Fruit fly (Drosophila melanogaster) whole organism, embryonic: ENCODE measurements around the gene CG9643.

Experiments
- B-H2 ChIP-seq: fragments of 200-800 bp; sonication (Bioruptor generic); optimal IDR thresholded peaks from 2 replicates; lab custom pipeline; 2018; ENCODE audit warnings: missing biosample characterization, mild to moderate bottlenecking, missing genetic modification characterization
- BEAF-32 ChIP-seq: fragments of 200-800 bp; sonication (Bioruptor generic); optimal IDR thresholded peaks from 3 replicates; lab custom pipeline; 2017; ENCODE audit warnings: missing biosample characterization, missing genetic modification characterization, mild to moderate bottlenecking, moderate library complexity, missing genetic modification reagents
- Bgb ChIP-seq: fragments of 200-800 bp; sonication (Bioruptor generic); IDR thresholded peaks from 2 replicates; pipeline ENCODE4 v1.3.6; 2022; ENCODE audit warnings: missing biosample characterization, missing genetic modification characterization; ENCODE audit not compliant: partially characterized antibody
- CG1024 ChIP-seq: fragments of 200-800 bp; sonication (Bioruptor generic); IDR thresholded peaks from 2 replicates; pipeline ENCODE4 v1.3.6; 2022; ENCODE audit warnings: missing biosample characterization, missing genetic modification characterization
- CG10565 ChIP-seq: fragments of 200-800 bp; sonication (Bioruptor generic); optimal IDR thresholded peaks from 3 replicates; lab custom pipeline; 2016; ENCODE audit warnings: missing biosample characterization, mild to moderate bottlenecking, missing genetic modification characterization
- CG11247 ChIP-seq: fragments of 200-800 bp; sonication (Bioruptor generic); IDR thresholded peaks from 2 replicates; pipeline ENCODE4 v1.3.6; 2022; ENCODE audit warnings: missing biosample characterization, missing genetic modification characterization
- CG11723 ChIP-seq: fragments of 200-800 bp; sonication (Bioruptor generic); optimal IDR thresholded peaks from 2 replicates; lab custom pipeline; 2017; ENCODE audit warnings: missing biosample characterization, mild to moderate bottlenecking, missing genetic modification characterization
- CG12659 ChIP-seq: fragments of 200-800 bp; sonication (Bioruptor generic); optimal IDR thresholded peaks from 3 replicates; lab custom pipeline; 2017; ENCODE audit warnings: mild to moderate bottlenecking, missing biosample characterization, missing genetic modification reagents, missing genetic modification characterization
- CG13894 ChIP-seq: fragments of 200-800 bp; sonication (Bioruptor generic); optimal IDR thresholded peaks from 3 replicates; lab custom pipeline; 2018; ENCODE audit warnings: missing biosample characterization, mild to moderate bottlenecking, missing genetic modification characterization, moderate library complexity
- CG1529 ChIP-seq: fragments of 200-800 bp; sonication (Bioruptor generic); optimal IDR thresholded peaks from 3 replicates; lab custom pipeline; 2018; ENCODE audit warnings: missing biosample characterization, missing genetic modification characterization
- CG17829 ChIP-seq: fragments of 200-800 bp; optimal IDR thresholded peaks from 2 replicates; lab custom pipeline; 2019; ENCODE audit warnings: missing biosample characterization, mild to moderate bottlenecking, missing genetic modification characterization, moderate library complexity
- CG3065 ChIP-seq: fragments of 200-800 bp; sonication (Bioruptor generic); optimal IDR thresholded peaks from 2 replicates; lab custom pipeline; 2016; ENCODE audit warnings: missing biosample characterization, missing genetic modification characterization
- CG31388 ChIP-seq: fragments of 200-800 bp; sonication (Bioruptor generic); optimal IDR thresholded peaks from 2 replicates; lab custom pipeline; 2016; ENCODE audit warnings: missing biosample characterization, missing genetic modification characterization
- CG32767 ChIP-seq: fragments of 200-800 bp; sonication (Bioruptor generic); IDR thresholded peaks from 2 replicates; pipeline ENCODE4 v1.3.6; 2022; ENCODE audit warnings: missing biosample characterization, missing genetic modification characterization
- CG4404 ChIP-seq: fragments of 200-800 bp; sonication (Bioruptor generic); IDR thresholded peaks from 2 replicates; pipeline ENCODE4 v1.3.6; 2022; ENCODE audit warnings: missing biosample characterization, missing genetic modification characterization
- CG4617 ChIP-seq: fragments of 200-800 bp; sonication (Bioruptor generic); optimal IDR thresholded peaks from 3 replicates; lab custom pipeline; 2016; ENCODE audit warnings: missing biosample characterization, missing genetic modification characterization, borderline replicate concordance
- CG8290 ChIP-seq, 3 experiments: fragments of 200-800 bp; sonication (Bioruptor generic); optimal IDR thresholded peaks; 2 replicates each; lab custom pipeline; 2016 to 2019; ENCODE audit warnings: missing biosample characterization in 3 of 3, missing genetic modification characterization in 3 of 3, mild to moderate bottlenecking in 2 of 3, moderate library complexity in 1 of 3
- CG8765 ChIP-seq: fragments of 200-800 bp; sonication (Bioruptor generic); IDR thresholded peaks from 2 replicates; pipeline ENCODE4 v1.3.6; 2022; ENCODE audit warnings: missing biosample characterization, missing genetic modification characterization
- D ChIP-seq, 2 experiments: fragments of 200-800 bp in 1 of 2; fragments of >200 bp in 1 of 2; sonication (Bioruptor generic) in 1 of 2; optimal IDR thresholded peaks; 2 replicates in 1 of 2; 3 replicates in 1 of 2; lab custom pipeline; 2017; ENCODE audit warnings: mild to moderate bottlenecking in 1 of 2, missing biosample characterization in 1 of 2, missing genetic modification characterization in 1 of 2, missing genetic modification reagents in 1 of 2
- Eip74EF ChIP-seq, 2 experiments: fragments of 200-800 bp in 1 of 2; fragments of >200 bp in 1 of 2; sonication (Bioruptor generic) in 1 of 2; optimal IDR thresholded peaks; 2 replicates each; lab custom pipeline; 2017 to 2019; ENCODE audit warnings: missing biosample characterization in 2 of 2, missing genetic modification characterization in 2 of 2, mild to moderate bottlenecking in 1 of 2, moderate library complexity in 1 of 2
- Fer3 ChIP-seq: fragments of 200-800 bp; sonication (Bioruptor generic); optimal IDR thresholded peaks from 2 replicates; lab custom pipeline; 2018; ENCODE audit warnings: missing biosample characterization, mild to moderate bottlenecking, missing genetic modification characterization, moderate library complexity
- GATAe ChIP-seq: fragments of 200-800 bp; sonication (Bioruptor generic); conservative IDR thresholded peaks from 2 replicates; pipeline ENCODE4 v1.3.6; 2022; ENCODE audit warnings: missing biosample characterization, missing genetic modification characterization
- Hr3 ChIP-seq: fragments of 200-800 bp; sonication (Bioruptor generic); optimal IDR thresholded peaks from 3 replicates; lab custom pipeline; 2016; ENCODE audit warnings: missing biosample characterization, missing genetic modification characterization
- Hr51 ChIP-seq, 2 experiments: fragments of 200-800 bp; sonication (Bioruptor generic); optimal IDR thresholded peaks; 2 replicates in 1 of 2; 3 replicates in 1 of 2; lab custom pipeline; 2016 to 2018; ENCODE audit warnings: missing biosample characterization in 2 of 2, missing genetic modification characterization in 2 of 2, mild to moderate bottlenecking in 1 of 2, moderate library complexity in 1 of 2
- Hr78 ChIP-seq, 2 experiments: fragments of 200-800 bp in 1 of 2; fragments of >200 bp in 1 of 2; sonication (Bioruptor generic) in 1 of 2; optimal IDR thresholded peaks; 2 replicates each; lab custom pipeline; 2017 to 2019; ENCODE audit warnings: missing biosample characterization in 2 of 2, missing genetic modification characterization in 2 of 2, mild to moderate bottlenecking in 1 of 2, moderate library complexity in 1 of 2
- MBD-R2 ChIP-seq: fragments of 200-800 bp; sonication (Bioruptor generic); IDR thresholded peaks from 2 replicates; pipeline ENCODE4 v1.3.6; 2022; ENCODE audit warnings: missing biosample characterization, missing genetic modification characterization
- Mrtf ChIP-seq: fragments of 200-800 bp; sonication (Bioruptor generic); IDR thresholded peaks from 3 replicates; pipeline ENCODE4 v1.3.6; 2022; ENCODE audit warnings: missing biosample characterization, missing genetic modification characterization
- Nf-YB ChIP-seq: fragments of 200-800 bp; sonication (Bioruptor generic); optimal IDR thresholded peaks from 3 replicates; lab custom pipeline; 2019; ENCODE audit warnings: missing biosample characterization, mild to moderate bottlenecking, missing genetic modification characterization, moderate library complexity
- Opbp ChIP-seq: fragments of 200-800 bp; sonication (Bioruptor generic); IDR thresholded peaks from 3 replicates; pipeline ENCODE4 v1.3.6; 2022; ENCODE audit warnings: missing biosample characterization, missing genetic modification characterization; ENCODE audit not compliant: partially characterized antibody
- Sry-δ ChIP-seq: fragments of 200-800 bp; sonication (Bioruptor generic); optimal IDR thresholded peaks from 2 replicates; lab custom pipeline; 2016; ENCODE audit warnings: missing biosample characterization, missing genetic modification characterization
- YL-1 ChIP-seq: fragments of 200-800 bp; sonication (Bioruptor generic); optimal IDR thresholded peaks from 3 replicates; lab custom pipeline; 2017; ENCODE audit warnings: missing biosample characterization, mild to moderate bottlenecking, missing genetic modification characterization
- corto ChIP-seq: fragments of 200-800 bp; sonication (Bioruptor generic); optimal IDR thresholded peaks from 2 replicates; lab custom pipeline; 2016; ENCODE audit warnings: missing biosample characterization, mild to moderate bottlenecking, missing genetic modification characterization, moderate library complexity
- ham ChIP-seq: fragments of 200-800 bp; sonication (Bioruptor generic); IDR thresholded peaks from 2 replicates; pipeline ENCODE4 v1.3.6; 2022; ENCODE audit warnings: missing biosample characterization, missing genetic modification characterization
- hbn ChIP-seq: fragments of 200-800 bp; sonication (Bioruptor generic); IDR thresholded peaks from 2 replicates; pipeline ENCODE4 v1.3.6; 2022; ENCODE audit warnings: missing biosample characterization, missing genetic modification characterization; ENCODE audit not compliant: partially characterized antibody
- hkb ChIP-seq, 2 experiments: fragments of 200-800 bp in 1 of 2; fragments of >200 bp in 1 of 2; sonication (Bioruptor generic) in 1 of 2; IDR thresholded peaks in 1 of 2; optimal IDR thresholded peaks in 1 of 2; 2 replicates each; pipeline versions ENCODE4 v1.3.6 to Lab custom; 2017 to 2022; ENCODE audit warnings: missing biosample characterization in 1 of 2, missing genetic modification characterization in 1 of 2
- lilli ChIP-seq: fragments of 200-800 bp; sonication (Bioruptor generic); optimal IDR thresholded peaks from 3 replicates; lab custom pipeline; 2016; ENCODE audit warnings: missing biosample characterization, missing genetic modification characterization
- pan ChIP-seq, 4 experiments: fragments of >200 bp in 3 of 4; fragments of 200-800 bp in 1 of 4; sonication (Bioruptor generic) in 1 of 4; optimal IDR thresholded peaks in 3 of 4; IDR thresholded peaks in 1 of 4; 2 replicates each; pipeline versions ENCODE4 v1.3.6 to Lab custom; 2017 to 2022; ENCODE audit warnings: missing biosample characterization in 2 of 4, missing genetic modification characterization in 2 of 4, mixed read lengths in 1 of 4
- psq ChIP-seq: fragments of 200-800 bp; sonication (Bioruptor generic); optimal IDR thresholded peaks from 2 replicates; lab custom pipeline; 2017; ENCODE audit warnings: missing biosample characterization, missing genetic modification characterization
- schlank ChIP-seq: fragments of 200-800 bp; sonication (Bioruptor generic); optimal IDR thresholded peaks from 2 replicates; lab custom pipeline; 2018; ENCODE audit warnings: missing biosample characterization, mild to moderate bottlenecking, missing genetic modification characterization
- sens ChIP-seq: fragments of 200-800 bp; sonication (Bioruptor generic); peaks from one replicate; lab custom pipeline; 2016; ENCODE audit warnings: missing biosample characterization, missing genetic modification characterization
- slou ChIP-seq: fragments of 200-800 bp; sonication (Bioruptor generic); optimal IDR thresholded peaks from 3 replicates; lab custom pipeline; 2016; ENCODE audit warnings: missing biosample characterization, missing genetic modification characterization
- slp2 ChIP-seq: fragments of 200-800 bp; sonication (Bioruptor generic); optimal IDR thresholded peaks from 2 replicates; lab custom pipeline; 2016; ENCODE audit warnings: missing biosample characterization, missing genetic modification characterization
- tgo ChIP-seq: fragments of 200-800 bp; sonication (Bioruptor generic); IDR thresholded peaks from 3 replicates; pipeline ENCODE4 v1.3.6; 2022; ENCODE audit warnings: missing biosample characterization, missing genetic modification characterization
- twi ChIP-seq: fragments of 200-800 bp; optimal IDR thresholded peaks from 2 replicates; lab custom pipeline; 2019; ENCODE audit warnings: missing biosample characterization, mild to moderate bottlenecking, missing genetic modification characterization, moderate library complexity
- vnd ChIP-seq: fragments of 200-800 bp; sonication (Bioruptor generic); IDR thresholded peaks from 3 replicates; pipeline ENCODE4 v1.3.6; 2022; ENCODE audit warnings: missing biosample characterization, missing genetic modification characterization; ENCODE audit not compliant: partially characterized antibody
- wek ChIP-seq: fragments of 200-800 bp; sonication (Bioruptor generic); optimal IDR thresholded peaks from 3 replicates; lab custom pipeline; 2018; ENCODE audit warnings: missing biosample characterization, mild to moderate bottlenecking, missing genetic modification characterization, moderate library complexity
- zen ChIP-seq: fragments of 200-800 bp; sonication (Bioruptor generic); optimal IDR thresholded peaks from 3 replicates; lab custom pipeline; 2018; ENCODE audit warnings: missing biosample characterization, mild to moderate bottlenecking, missing genetic modification characterization, moderate library complexity

Gene CG9643

dm6 chr2L:2992664-2993174, 13.6 kb upstream of the CG9643 start, which contains the start of the genes okr and CG3558 (continued):
- TF ChIP-seq CG8290 (GFP tag; optimal IDR thresholded peaks at IDR 0.05; lab: Kevin White, UChicago) (no peak), CG8290 (tag; optimal IDR thresholded peaks at IDR 0.05; lab: Kevin White, UChicago) (no peak), CG1024 (GFP tag; lab: Robert Waterston, UW) (no peak), CG12659 (GFP tag; lab: Kevin White, UChicago) (peak; percentile 18), pan (optimal IDR thresholded peaks at IDR 0.05; lab: Kevin White, UChicago) (no peak), pan (GFP tag; optimal IDR thresholded peaks at IDR 0.05 in 1 of 2, IDR thresholded peaks at IDR 0.05 in 1 of 2) (no peak), Fer3 (tag; lab: Kevin White, UChicago) (no peak), CG4617 (GFP tag; lab: Kevin White, UChicago) (no peak), CG17829 (tag; lab: Kevin White, UChicago) (peak; percentile 8), B-H2 (no peak), CG13894 (tag; lab: Kevin White, UChicago) (no peak), tgo (GFP tag; lab: Robert Waterston, UW) (no peak), ham (no peak), CG1529 (GFP tag; lab: Kevin White, UChicago) (no peak), vnd (GFP tag; lab: Robert Waterston, UW) (peak; percentile 76), schlank (tag; lab: Kevin White, UChicago) (no peak), zen (tag; lab: Kevin White, UChicago) (no peak), CG31388 (GFP tag; lab: Kevin White, UChicago) (no peak), YL-1 (GFP tag; lab: Kevin White, UChicago) (peak; percentile 26), Bgb (GFP tag; lab: Robert Waterston, UW) (peak; percentile 74), CG32767 (no peak), corto (GFP tag; lab: Kevin White, UChicago) (no peak), CG10565 (GFP tag; lab: Kevin White, UChicago) (no peak), hkb (optimal IDR thresholded peaks at IDR 0.05; lab: Kevin White, UChicago) (no peak), hkb (GFP tag; IDR thresholded peaks at IDR 0.05; lab: Robert Waterston, UW) (no peak), Opbp (GFP tag; lab: Robert Waterston, UW) (peak; percentile 69; the same call in 2 of the 3 replicates), CG11247 (no peak), CG11723 (GFP tag; lab: Kevin White, UChicago) (no peak), BEAF-32 (GFP tag; lab: Kevin White, UChicago) (peak; percentile 87), CG8765 (GFP tag; lab: Robert Waterston, UW) (no peak), Eip74EF (GFP tag; optimal IDR thresholded peaks at IDR 0.05; lab: Kevin White, UChicago) (peak in 1 of 2 experiments; percentile 52), Sry-δ (GFP tag; lab: Kevin White, UChicago) (peak; percentile 89), hbn (peak; percentile 80), Nf-YB (GFP tag; lab: Kevin White, UChicago) (no peak), Hr3 (no peak), CG4404 (GFP tag; lab: Robert Waterston, UW) (no peak), psq (GFP tag; lab: Kevin White, UChicago) (no peak), twi (tag; lab: Kevin White, UChicago) (no peak), MBD-R2 (GFP tag; lab: Robert Waterston, UW) (peak; percentile 80), slou (no peak), GATAe (GFP tag; lab: Robert Waterston, UW) (no peak), Hr51 (GFP tag; optimal IDR thresholded peaks at IDR 0.05; lab: Kevin White, UChicago) (no peak), Mrtf (GFP tag; lab: Robert Waterston, UW) (no peak), wek (GFP tag; lab: Kevin White, UChicago) (no peak), lilli (GFP tag; lab: Kevin White, UChicago) (peak; percentile 21), D (optimal IDR thresholded peaks at IDR 0.05; lab: Kevin White, UChicago) (no peak), D (GFP tag; optimal IDR thresholded peaks at IDR 0.05; lab: Kevin White, UChicago) (no peak), sens (GFP tag; lab: Kevin White, UChicago) (peak; percentile 85), slp2 (no peak), Hr78 (GFP tag; optimal IDR thresholded peaks at IDR 0.05; lab: Kevin White, UChicago) (no peak), CG3065 (GFP tag; lab: Kevin White, UChicago) (no peak)
